Worm (Caenorhabditis elegans): Measurements from ENCODE around the gene F22B3.7.

ce11 chrIV:11372366-11372997 is 49.1 kb downstream of the F22B3.7 start, which contains the start of gene cbd-1:
- TF ChIP-seq flt-1 (GFP tag; IDR thresholded peaks at IDR 0.05) (no peak), ztf-23 (GFP tag; IDR thresholded peaks at IDR 0.05) (no peak), klf-2 (GFP tag; conservative IDR thresholded peaks at IDR 0.05) (no peak)
